Worm (Caenorhabditis elegans): ENCODE measurements around the gene C17H12.10.

Gene C17H12.10

ce11 chrIV:6803294-6803693 lies 3.3 kb upstream of the C17H12.10 start:
- TF ChIP-seq ces-1 (GFP tag; optimal IDR thresholded peaks at IDR 0.05) (no peak), zip-8 (tag; optimal IDR thresholded peaks at IDR 0.05) (peak; percentile 91), M03D4.4 (tag; optimal IDR thresholded peaks at IDR 0.05) (no peak), ham-2 (GFP tag; optimal IDR thresholded peaks at IDR 0.05) (no peak), nhr-2 (tag; optimal IDR thresholded peaks at IDR 0.05) (no peak), ceh-83 (GFP tag; optimal IDR thresholded peaks at IDR 0.05) (no peak), flh-1 (GFP tag; optimal IDR thresholded peaks at IDR 0.05) (no peak), elt-1 (tag; optimal IDR thresholded peaks at IDR 0.05; ENCODE audit: borderline replicate concordance, insufficient read depth) (no peak)

- TF ChIP-seq unc-62 (GFP tag; optimal IDR thresholded peaks at IDR 0.05) = peak; percentile 61
- no peak for TF ChIP-seq ztf-11 (tag; optimal IDR thresholded peaks at IDR 0.05)
These were observed 2.7 kb upstream of the C17H12.10 start for ce11 chrIV:6803805-6804344.

ce11 chrIV:6804815-6805214 lies 1.8 kb upstream of the C17H12.10 start, which contains the start of gene C17H12.37:
Gene C17H12.37, plus strand, starts transcription at chrIV:6805115.
- TF ChIP-seq flh-1 (GFP tag; optimal IDR thresholded peaks at IDR 0.05) = no peak

ce11 chrIV:6809756-6810155 lies 3.2 kb downstream of the C17H12.10 start:
- TF ChIP-seq snpc-4 (tag; optimal IDR thresholded peaks at IDR 0.05) = no peak
- no peak for TF ChIP-seq unc-39 (tag; optimal IDR thresholded peaks at IDR 0.05)
- TF ChIP-seq ceh-43 (GFP tag; optimal IDR thresholded peaks at IDR 0.05) = no peak
- TF ChIP-seq drap-1 (GFP tag; optimal IDR thresholded peaks at IDR 0.05) = peak; percentile 27
- no peak for TF ChIP-seq lin-32 (GFP tag; optimal IDR thresholded peaks at IDR 0.05)
- TF ChIP-seq flh-1 (GFP tag; optimal IDR thresholded peaks at IDR 0.05) = no peak
- no peak for TF ChIP-seq ceh-39 (tag; optimal IDR thresholded peaks at IDR 0.05)
- no peak for TF ChIP-seq M03D4.4 (tag; optimal IDR thresholded peaks at IDR 0.05)
- no peak for TF ChIP-seq nhr-12 (tag; optimal IDR thresholded peaks at IDR 0.05)
- peak; percentile 20 for TF ChIP-seq mep-1 (tag; optimal IDR thresholded peaks at IDR 0.05)
- no peak for TF ChIP-seq zip-8 (tag; optimal IDR thresholded peaks at IDR 0.05)
- TF ChIP-seq unc-62 (GFP tag; optimal IDR thresholded peaks at IDR 0.05) = no peak
- TF ChIP-seq sem-2 (GFP tag; optimal IDR thresholded peaks at IDR 0.05) = no peak
- peak; percentile 54 for TF ChIP-seq ham-2 (GFP tag; optimal IDR thresholded peaks at IDR 0.05)
- TF ChIP-seq pha-4 (tag; optimal IDR thresholded peaks at IDR 0.05) = no peak
- no peak for TF ChIP-seq cnd-1 (tag; optimal IDR thresholded peaks at IDR 0.05)
- TF ChIP-seq mls-2 (tag; optimal IDR thresholded peaks at IDR 0.05) = no peak
- no peak for TF ChIP-seq nhr-2 (tag; optimal IDR thresholded peaks at IDR 0.05)
- no peak for TF ChIP-seq elt-3 (tag; optimal IDR thresholded peaks at IDR 0.05)
- TF ChIP-seq elt-1 (tag; optimal IDR thresholded peaks at IDR 0.05; ENCODE audit: borderline replicate concordance, insufficient read depth) = no peak
- TF ChIP-seq nhr-237 (tag; optimal IDR thresholded peaks at IDR 0.05) = no peak
- peak; percentile 63 for TF ChIP-seq ces-1 (GFP tag; optimal IDR thresholded peaks at IDR 0.05)
- TF ChIP-seq ztf-11 (tag; optimal IDR thresholded peaks at IDR 0.05) = no peak
- TF ChIP-seq nhr-28 (tag; optimal IDR thresholded peaks at IDR 0.05) = no peak
- peak; percentile 6 for TF ChIP-seq sptf-1 (tag; optimal IDR thresholded peaks at IDR 0.05)
- TF ChIP-seq hlh-1 (tag; optimal IDR thresholded peaks at IDR 0.05) = no peak
- TF ChIP-seq unc-120 (tag; optimal IDR thresholded peaks at IDR 0.05; ENCODE audit: poor library complexity, severe bottlenecking) = no peak
- no peak for TF ChIP-seq bed-3 (GFP tag; optimal IDR thresholded peaks at IDR 0.05)
- TF ChIP-seq tbx-8 (GFP tag; optimal IDR thresholded peaks at IDR 0.05) = no peak
- no peak for TF ChIP-seq lin-13 (tag; optimal IDR thresholded peaks at IDR 0.05)
- TF ChIP-seq ceh-83 (GFP tag; optimal IDR thresholded peaks at IDR 0.05) = no peak

- no peak for TF ChIP-seq cnd-1 (tag; optimal IDR thresholded peaks at IDR 0.05)
- no peak for TF ChIP-seq ceh-43 (GFP tag; optimal IDR thresholded peaks at IDR 0.05)
- no peak for TF ChIP-seq mab-5 (tag; optimal IDR thresholded peaks at IDR 0.05)
- no peak for TF ChIP-seq flh-1 (GFP tag; optimal IDR thresholded peaks at IDR 0.05)
- TF ChIP-seq hlh-1 (tag; optimal IDR thresholded peaks at IDR 0.05) = no peak
These were observed 5.2 kb downstream of the C17H12.10 start, which contains the start of gene ceh-48 for ce11 chrIV:6811808-6812207. Gene ceh-48, plus strand, starts transcription at chrIV:6812108.

All from whole organism, mixed stage, embryonic.